Worm (Caenorhabditis elegans): ENCODE measurements around the gene C50E3.9.

DNA sequence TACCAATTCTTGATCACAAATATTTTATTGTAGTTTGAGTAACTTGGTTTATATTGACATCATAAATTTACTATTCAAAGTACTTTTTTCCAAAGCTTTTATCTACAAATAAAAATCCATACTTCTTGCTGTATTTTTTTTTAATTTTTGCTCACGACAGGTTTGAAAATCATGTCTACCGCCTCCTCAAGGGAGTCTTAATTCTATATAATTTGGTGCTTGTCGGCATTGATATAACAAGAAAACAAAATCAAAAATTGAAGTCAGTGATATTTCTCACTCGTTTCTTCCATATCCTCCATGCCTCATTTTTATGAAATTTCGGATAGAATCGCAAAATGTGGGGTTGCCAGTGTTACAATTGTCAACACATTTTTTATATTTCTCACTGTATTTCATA lies 45.4 kb upstream of the C50E3.9 start, which contains the start of gene str-47:
- TF ChIP-seq unc-62 (GFP tag; optimal IDR thresholded peaks at IDR 0.05) (no peak), let-607 (tag; optimal IDR thresholded peaks at IDR 0.05) (no peak), nhr-90 (tag; optimal IDR thresholded peaks at IDR 0.05) (no peak), attf-3 (GFP tag; conservative IDR thresholded peaks at IDR 0.05) (no peak), F23B12.7 (tag; optimal IDR thresholded peaks at IDR 0.05; ENCODE audit: insufficient read depth) (no peak), ama-1 (optimal IDR thresholded peaks at IDR 0.05) (no peak), ama-1 (GFP tag; optimal IDR thresholded peaks at IDR 0.05) (no peak), pbrm-1 (GFP tag; IDR thresholded peaks at IDR 0.05) (no peak), ceh-27 (GFP tag; optimal IDR thresholded peaks at IDR 0.05) (no peak), snpc-4 (GFP tag; optimal IDR thresholded peaks at IDR 0.05) (no peak), snpc-4 (tag; optimal IDR thresholded peaks at IDR 0.05) (no peak)

All from whole organism, young adult.